Fruit fly (Drosophila melanogaster): ENCODE results near the gene CG32365.

The CG32365 gene

dm6 chr3L:7903489-7904150 is 34.8 kb downstream of the CG32365 start (continued):
- TF ChIP-seq CG18599 (GFP tag; optimal IDR thresholded peaks at IDR 0.05) (peak; percentile 79), CG13624 (GFP tag; optimal IDR thresholded peaks at IDR 0.05) (peak; percentile 86), CG3407 (GFP tag; optimal IDR thresholded peaks at IDR 0.05) (peak; percentile 88), CG1832 (GFP tag; optimal IDR thresholded peaks at IDR 0.05) (no peak), twi (tag; optimal IDR thresholded peaks at IDR 0.05) (peak; percentile 79), CG17568 (GFP tag; optimal IDR thresholded peaks at IDR 0.05) (peak; percentile 80), shn (GFP tag; optimal IDR thresholded peaks at IDR 0.05) (peak; percentile 63), pzg (GFP tag; optimal IDR thresholded peaks at IDR 0.05) (no peak), CG12155 (GFP tag; optimal IDR thresholded peaks at IDR 0.05) (peak; percentile 63), Dp (GFP tag; optimal IDR thresholded peaks at IDR 0.05) (no peak), CG6175 (GFP tag; IDR thresholded peaks at IDR 0.05) (peak; percentile 30; the same call in 1 of the 3 replicates), Dek (tag; optimal IDR thresholded peaks at IDR 0.05) (peak; percentile 77), gsb-n (tag; optimal IDR thresholded peaks at IDR 0.05) (peak; percentile 90), gcm2 (GFP tag; optimal IDR thresholded peaks at IDR 0.05) (no peak), CG17359 (tag; optimal IDR thresholded peaks at IDR 0.05) (peak; percentile 93), esg (GFP tag; conservative IDR thresholded peaks at IDR 0.05) (peak; percentile 73), phol (tag; optimal IDR thresholded peaks at IDR 0.05) (peak; percentile 91), CG4424 (GFP tag; optimal IDR thresholded peaks at IDR 0.05) (peak; percentile 85), CG8944 (GFP tag; optimal IDR thresholded peaks at IDR 0.05) (peak; percentile 74), fru (optimal IDR thresholded peaks at IDR 0.05) (no peak), cad (GFP tag; optimal IDR thresholded peaks at IDR 0.05) (no peak), onecut (GFP tag; IDR thresholded peaks at IDR 0.05) (peak; percentile 64), CG12769 (tag; optimal IDR thresholded peaks at IDR 0.05) (peak; percentile 90), CG4730 (GFP tag; IDR thresholded peaks at IDR 0.05) (peak; percentile 70), cwo (GFP tag; optimal IDR thresholded peaks at IDR 0.05) (peak; percentile 63), Trl (optimal IDR thresholded peaks at IDR 0.05) (no peak), Trl (GFP tag; optimal IDR thresholded peaks at IDR 0.05) (peak; percentile 86), CG3847 (GFP tag; IDR thresholded peaks at IDR 0.05) (peak; percentile 65; the same call in 1 of the 2 replicates), Mes4 (GFP tag; optimal IDR thresholded peaks at IDR 0.05) (peak; percentile 84), zfh1 (GFP tag; IDR thresholded peaks at IDR 0.05) (peak; percentile 92), CG34224 (GFP tag; IDR thresholded peaks at IDR 0.05; ENCODE audit: partially characterized antibody) (0 out of 3 replicates have a peak, but pooled peaks have one; percentile 6), toy (GFP tag; IDR thresholded peaks at IDR 0.05) (no peak), inv (GFP tag; IDR thresholded peaks at IDR 0.05; ENCODE audit: partially characterized antibody) (no peak), Side (GFP tag; optimal IDR thresholded peaks at IDR 0.05) (peak; percentile 81), bigmax (GFP tag; optimal IDR thresholded peaks at IDR 0.05) (no peak), da (GFP tag; optimal IDR thresholded peaks at IDR 0.05) (peak; percentile 58), ase (GFP tag; IDR thresholded peaks at IDR 0.05) (peak; percentile 80), CG30403 (GFP tag; optimal IDR thresholded peaks at IDR 0.05) (peak; percentile 80), bab2 (GFP tag; optimal IDR thresholded peaks at IDR 0.05) (peak; percentile 91), ind (GFP tag; optimal IDR thresholded peaks at IDR 0.05) (peak; percentile 79), slbo (GFP tag; IDR thresholded peaks at IDR 0.05) (peak; percentile 83), CG5180 (GFP tag; optimal IDR thresholded peaks at IDR 0.05) (peak; percentile 70), CG9609 (GFP tag; optimal IDR thresholded peaks at IDR 0.05) (peak; percentile 69), Jarid2 (GFP tag; optimal IDR thresholded peaks at IDR 0.05) (peak; percentile 48), fd3F (GFP tag; optimal IDR thresholded peaks at IDR 0.05) (peak; percentile 57), ftz-f1 (GFP tag; optimal IDR thresholded peaks at IDR 0.05) (no peak), Max (GFP tag; optimal IDR thresholded peaks at IDR 0.05) (peak; percentile 63), Dip2 (GFP tag; IDR thresholded peaks at IDR 0.05) (no peak), Dll (GFP tag; IDR thresholded peaks at IDR 0.05; ENCODE audit: partially characterized antibody) (no peak), Six4 (GFP tag; optimal IDR thresholded peaks at IDR 0.05) (peak; percentile 83)

Data from whole organism, embryonic.